Fruit fly (Drosophila melanogaster) whole organism, wandering third instar larva: ENCODE measurements around the gene Pgls.

ENCODE experiments used
- Mio ChIP-seq: sonication (Bioruptor generic); optimal IDR thresholded peaks from 2 replicates; lab custom pipeline; 2016; ENCODE audit warnings: missing biosample characterization, missing genetic modification characterization
- Myc ChIP-seq: fragments of >200 bp; optimal IDR thresholded peaks from 2 replicates; lab custom pipeline; 2017
- pan ChIP-seq: fragments of >200 bp; optimal IDR thresholded peaks from 2 replicates; lab custom pipeline; 2017
- psq ChIP-seq: fragments of 200-800 bp; sonication (Bioruptor generic); optimal IDR thresholded peaks from 3 replicates; lab custom pipeline; 2017; ENCODE audit warnings: missing biosample characterization, mild to moderate bottlenecking, missing genetic modification characterization, moderate library complexity
- usp ChIP-seq: fragments of >200 bp; optimal IDR thresholded peaks from 2 replicates; lab custom pipeline; 2017; ENCODE audit warnings: missing biosample characterization, missing genetic modification characterization
- woc ChIP-seq: sonication (Bioruptor generic); optimal IDR thresholded peaks from 2 replicates; lab custom pipeline; 2016; ENCODE audit warnings: missing biosample characterization, mild to moderate bottlenecking, missing genetic modification characterization

DNA sequence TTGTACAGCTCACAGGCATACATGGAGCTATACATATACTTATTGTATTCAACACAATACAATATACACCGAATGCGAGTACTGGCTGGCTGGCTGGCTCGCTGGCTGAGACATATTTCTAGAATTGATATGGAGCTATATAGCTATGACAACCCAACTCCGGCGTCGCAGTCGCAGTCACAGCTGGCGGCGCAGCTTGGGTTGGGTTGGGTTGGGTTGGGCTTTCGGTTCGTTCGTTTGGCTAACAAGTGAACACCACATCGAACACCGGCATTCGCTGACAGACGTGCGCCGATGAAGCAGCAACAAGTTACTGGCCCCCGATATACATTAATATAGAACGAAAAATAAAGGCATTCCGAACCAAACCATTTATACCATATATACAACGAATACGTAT is 8.3 kb upstream of the Pgls start, which contains the start of gene CG15210:
- TF ChIP-seq woc (GFP tag; lab: Kevin White, UChicago) (no peak), pan (no peak), psq (GFP tag; lab: Kevin White, UChicago) (no peak), Mio (GFP tag; lab: Kevin White, UChicago) (no peak), usp (GFP tag; lab: Kevin White, UChicago) (no peak), Myc (lab: Kevin White, UChicago) (no peak)
